Worm (Caenorhabditis elegans) whole organism, L3 larva: Measurements from ENCODE around the gene C06E8.5.

Experiments used
- R02D3.7 ChIP-seq: fragments of 150-350 bp; optimal IDR thresholded peaks from 2 replicates; lab custom pipeline; 2014; ENCODE audit warnings: missing biosample characterization, missing genetic modification characterization
- ZK546.5 ChIP-seq: sonication (generic microtip); optimal IDR thresholded peaks from 2 replicates; lab custom pipeline; 2017; ENCODE audit warnings: missing biosample characterization, missing genetic modification characterization
- ceh-9 ChIP-seq: sonication (generic microtip); optimal IDR thresholded peaks from 2 replicates; lab custom pipeline; 2018; ENCODE audit warnings: missing biosample characterization, missing genetic modification characterization
- elt-2 ChIP-seq: sonication (generic microtip); optimal IDR thresholded peaks from 2 replicates; lab custom pipeline; 2016; ENCODE audit warnings: missing genetic modification reagents, mild to moderate bottlenecking, missing genetic modification characterization, missing compliant biosample characterization
- fkh-10 ChIP-seq: sonication (generic microtip); optimal IDR thresholded peaks from 2 replicates; lab custom pipeline; 2017; ENCODE audit warnings: missing biosample characterization, missing genetic modification reagents, missing genetic modification characterization
- jun-1 ChIP-seq: fragments of 150-350 bp; optimal IDR thresholded peaks from 2 replicates; lab custom pipeline; 2014; ENCODE audit warnings: missing biosample characterization, missing genetic modification reagents, missing genetic modification characterization
- nhr-67 ChIP-seq: fragments of 150-350 bp; optimal IDR thresholded peaks from 2 replicates; lab custom pipeline; 2014; ENCODE audit warnings: missing biosample characterization, missing genetic modification characterization
- pha-4 ChIP-seq: fragments of 150-350 bp; optimal IDR thresholded peaks from 2 replicates; lab custom pipeline; 2014; ENCODE audit warnings: missing biosample characterization, missing genetic modification reagents, missing genetic modification characterization
- skn-1 ChIP-seq: fragments of 150-350 bp; optimal IDR thresholded peaks from 2 replicates; lab custom pipeline; 2014; ENCODE audit warnings: missing biosample characterization, missing genetic modification characterization
- tbx-2 ChIP-seq: sonication (generic microtip); optimal IDR thresholded peaks from 2 replicates; lab custom pipeline; 2016; ENCODE audit warnings: mild to moderate bottlenecking, missing genetic modification characterization, missing compliant biosample characterization
- ztf-4 ChIP-seq: fragments of 150-350 bp; optimal IDR thresholded peaks from 2 replicates; lab custom pipeline; 2014; ENCODE audit warnings: missing biosample characterization, missing genetic modification characterization

ce11 chrIII:6970744-6971143 is 34.5 kb downstream of the C06E8.5 start:
- TF ChIP-seq ZK546.5 (tag; lab: Kevin White, UChicago) (no peak), fkh-10 (GFP tag; lab: Kevin White, UChicago) (no peak), elt-2 (tag; lab: Kevin White, UChicago) (no peak), ztf-4 (tag; lab: Kevin White, UChicago) (no peak), skn-1 (tag; lab: Kevin White, UChicago) (no peak), ceh-9 (no peak), R02D3.7 (tag; lab: Kevin White, UChicago) (no peak), pha-4 (tag; lab: Kevin White, UChicago) (no peak), tbx-2 (tag; lab: Kevin White, UChicago) (no peak), jun-1 (tag; lab: Kevin White, UChicago) (no peak), nhr-67 (tag; lab: Kevin White, UChicago) (no peak)
